Fruit fly (Drosophila melanogaster): Measurements from ENCODE around the gene CG43248.

Gene CG43248

dm6 chr3L:15530638-15531225 is 541 bp downstream of the CG43248 start:
- no peak for TF ChIP-seq Mio (GFP tag; optimal IDR thresholded peaks at IDR 0.05)
- TF ChIP-seq CrebA (GFP tag; optimal IDR thresholded peaks at IDR 0.05; ENCODE audit: borderline replicate concordance), result no peak
- no peak for TF ChIP-seq woc (GFP tag; optimal IDR thresholded peaks at IDR 0.05)
- peak; percentile 50 for TF ChIP-seq Sp1 (GFP tag; optimal IDR thresholded peaks at IDR 0.05)
- TF ChIP-seq sage (GFP tag; optimal IDR thresholded peaks at IDR 0.05), result peak; percentile 64
- no peak for TF ChIP-seq pan (optimal IDR thresholded peaks at IDR 0.05)
- TF ChIP-seq Hnf4 (GFP tag; optimal IDR thresholded peaks at IDR 0.05), result peak; percentile 25
- no peak for TF ChIP-seq psq (GFP tag; optimal IDR thresholded peaks at IDR 0.05)
- TF ChIP-seq N (GFP tag; optimal IDR thresholded peaks at IDR 0.05), result no peak
- TF ChIP-seq CG9705 (GFP tag; optimal IDR thresholded peaks at IDR 0.05), result no peak
- no peak for TF ChIP-seq Dif (GFP tag; optimal IDR thresholded peaks at IDR 0.05; ENCODE audit: partially characterized antibody)
- peak; percentile 26 for TF ChIP-seq rgr (GFP tag; optimal IDR thresholded peaks at IDR 0.05)
- peak; percentile 54 for TF ChIP-seq h (GFP tag; optimal IDR thresholded peaks at IDR 0.05)
- no peak for TF ChIP-seq Dfd (GFP tag; optimal IDR thresholded peaks at IDR 0.05)
- TF ChIP-seq Hr78 (GFP tag; optimal IDR thresholded peaks at IDR 0.05), result no peak
- no peak for TF ChIP-seq Hr83 (GFP tag; optimal IDR thresholded peaks at IDR 0.05; ENCODE audit: poor library complexity, severe bottlenecking)
- TF ChIP-seq brk (GFP tag; optimal IDR thresholded peaks at IDR 0.05), result peak; percentile 58
- TF ChIP-seq br (GFP tag; optimal IDR thresholded peaks at IDR 0.05), result peak; percentile 15
- peak; percentile 47 for TF ChIP-seq OdsH (GFP tag; optimal IDR thresholded peaks at IDR 0.05)
- no peak for TF ChIP-seq sv (GFP tag; optimal IDR thresholded peaks at IDR 0.05)
- TF ChIP-seq fru (GFP tag; optimal IDR thresholded peaks at IDR 0.05), result peak; percentile 41
- no peak for TF ChIP-seq dmrt93B (GFP tag; optimal IDR thresholded peaks at IDR 0.05)

- TF ChIP-seq ey (GFP tag; optimal IDR thresholded peaks at IDR 0.05) (no peak), Rel (GFP tag; optimal IDR thresholded peaks at IDR 0.05) (no peak), Rel (tag; optimal IDR thresholded peaks at IDR 0.05) (no peak), OdsH (GFP tag; optimal IDR thresholded peaks at IDR 0.05) (no peak), dl (GFP tag; optimal IDR thresholded peaks at IDR 0.05; ENCODE audit: insufficient read depth in 1 of 2, partially characterized antibody in 2 of 2) (no peak), Vsx2 (GFP tag; optimal IDR thresholded peaks at IDR 0.05; ENCODE audit: partially characterized antibody) (no peak), dmrt93B (GFP tag; optimal IDR thresholded peaks at IDR 0.05) (no peak), Myc (optimal IDR thresholded peaks at IDR 0.05) (no peak), br (GFP tag; optimal IDR thresholded peaks at IDR 0.05) (no peak), usp (GFP tag; optimal IDR thresholded peaks at IDR 0.05) (no peak), Abd-B (GFP tag; optimal IDR thresholded peaks at IDR 0.05) (no peak), N (GFP tag; optimal IDR thresholded peaks at IDR 0.05) (no peak), psq (GFP tag; optimal IDR thresholded peaks at IDR 0.05) (no peak), woc (GFP tag; optimal IDR thresholded peaks at IDR 0.05) (no peak), dsf (GFP tag; optimal IDR thresholded peaks at IDR 0.05; ENCODE audit: borderline replicate concordance) (no peak), CG32264 (GFP tag; optimal IDR thresholded peaks at IDR 0.05) (no peak), foxo (GFP tag; optimal IDR thresholded peaks at IDR 0.05) (no peak)
Observed at dm6 chr3L:15530071-15530470, 1.2 kb downstream of the CG43248 start.

dm6 chr3L:15529143-15529542 is 2.1 kb downstream of the CG43248 start, which contains the start of gene obst-H:
TSS of gene obst-H (minus strand) at chr3L:15529243.
- TF ChIP-seq foxo (GFP tag; optimal IDR thresholded peaks at IDR 0.05) (no peak), Jra (GFP tag; optimal IDR thresholded peaks at IDR 0.05) (no peak), usp (GFP tag; optimal IDR thresholded peaks at IDR 0.05) (no peak), CG9705 (GFP tag; optimal IDR thresholded peaks at IDR 0.05) (no peak), dmrt93B (GFP tag; optimal IDR thresholded peaks at IDR 0.05) (no peak), h (GFP tag; optimal IDR thresholded peaks at IDR 0.05) (no peak), CrebA (GFP tag; optimal IDR thresholded peaks at IDR 0.05; ENCODE audit: borderline replicate concordance) (no peak)

dm6 chr3L:15528096-15528495 is 3.2 kb downstream of the CG43248 start, which contains the start of gene CG42728:
TSS of gene CG42728 (minus strand) at chr3L:15528196.
- TF ChIP-seq brk (GFP tag; optimal IDR thresholded peaks at IDR 0.05) (no peak), N (GFP tag; optimal IDR thresholded peaks at IDR 0.05) (no peak), HLH106 (tag; optimal IDR thresholded peaks at IDR 0.05) (no peak), fru (GFP tag; optimal IDR thresholded peaks at IDR 0.05) (no peak), dsf (GFP tag; optimal IDR thresholded peaks at IDR 0.05; ENCODE audit: borderline replicate concordance) (no peak), Dif (GFP tag; optimal IDR thresholded peaks at IDR 0.05; ENCODE audit: partially characterized antibody) (no peak), Dfd (GFP tag; optimal IDR thresholded peaks at IDR 0.05) (no peak), sv (GFP tag; optimal IDR thresholded peaks at IDR 0.05) (no peak)

Data from whole organism, wandering third instar larva.